Fruit fly (Drosophila melanogaster): ENCODE results near the gene AIF.

AIF gene

DNA sequence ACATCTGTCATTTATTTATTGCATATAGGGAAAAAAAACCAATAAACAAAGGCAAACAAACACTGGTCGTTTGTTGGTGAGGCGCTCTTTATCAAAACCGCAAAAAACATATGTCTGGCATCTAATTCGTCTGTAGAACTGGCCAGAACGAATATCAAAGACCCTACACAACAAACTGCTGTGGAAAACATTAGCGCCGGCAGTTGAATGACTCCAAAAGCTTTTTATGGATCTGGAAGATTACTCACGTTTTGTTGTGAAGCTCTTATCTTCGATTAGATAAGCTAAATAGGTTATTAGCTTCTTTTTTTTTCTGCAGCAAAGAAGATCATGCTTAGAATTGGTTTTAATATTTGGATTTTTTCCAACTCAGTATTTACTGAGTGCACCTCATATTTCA is 18.5 kb upstream of the AIF start (continued):
- TF ChIP-seq Opbp (GFP tag; IDR thresholded peaks at IDR 0.05; ENCODE audit: partially characterized antibody), result no peak
- no peak for TF ChIP-seq CG16815 (GFP tag; optimal IDR thresholded peaks at IDR 0.05)
- TF ChIP-seq Doc3 (GFP tag; IDR thresholded peaks at IDR 0.05; ENCODE audit: partially characterized antibody), result no peak
- no peak for TF ChIP-seq Hr3 (GFP tag; optimal IDR thresholded peaks at IDR 0.05)
- TF ChIP-seq Fer3 (tag; optimal IDR thresholded peaks at IDR 0.05), result no peak
- no peak for TF ChIP-seq MTF-1 (GFP tag; optimal IDR thresholded peaks at IDR 0.05; ENCODE audit: borderline replicate concordance)
- no peak for TF ChIP-seq pan (optimal IDR thresholded peaks at IDR 0.05)
- peak in 1 of 2 experiments; percentile 22 for TF ChIP-seq pan (GFP tag; optimal IDR thresholded peaks at IDR 0.05 in 1 of 2, IDR thresholded peaks at IDR 0.05 in 1 of 2)
- peak; percentile 33 for TF ChIP-seq Xbp1 (GFP tag; optimal IDR thresholded peaks at IDR 0.05)
- TF ChIP-seq amos (GFP tag; IDR thresholded peaks at IDR 0.05; ENCODE audit: partially characterized antibody), result no peak
- no peak for TF ChIP-seq lmd (GFP tag; IDR thresholded peaks at IDR 0.05)
- TF ChIP-seq Fer1 (GFP tag; optimal IDR thresholded peaks at IDR 0.05), result no peak
- no peak for TF ChIP-seq p53 (GFP tag; optimal IDR thresholded peaks at IDR 0.05)
- TF ChIP-seq Hmx (GFP tag; optimal IDR thresholded peaks at IDR 0.05), result no peak
- no peak for TF ChIP-seq CG17359 (tag; optimal IDR thresholded peaks at IDR 0.05)
- TF ChIP-seq Dip2 (GFP tag; IDR thresholded peaks at IDR 0.05), result no peak
- no peak for TF ChIP-seq CG7839 (tag; optimal IDR thresholded peaks at IDR 0.05)
- no peak for TF ChIP-seq CG18011 (GFP tag; optimal IDR thresholded peaks at IDR 0.05)
- TF ChIP-seq CG13424 (tag; optimal IDR thresholded peaks at IDR 0.05), result no peak
- no peak for TF ChIP-seq D (optimal IDR thresholded peaks at IDR 0.05)
- no peak for TF ChIP-seq D (GFP tag; optimal IDR thresholded peaks at IDR 0.05)
- TF ChIP-seq bbx (GFP tag; IDR thresholded peaks at IDR 0.05; ENCODE audit: partially characterized antibody), result no peak
- no peak for TF ChIP-seq Atf3 (GFP tag; optimal IDR thresholded peaks at IDR 0.05)
- TF ChIP-seq nom (GFP tag; optimal IDR thresholded peaks at IDR 0.05), result no peak
- no peak for TF ChIP-seq CG4854 (GFP tag; optimal IDR thresholded peaks at IDR 0.05)
- no peak for TF ChIP-seq CG16813 (GFP tag; IDR thresholded peaks at IDR 0.05; ENCODE audit: partially characterized antibody)
- no peak for TF ChIP-seq NFAT (GFP tag; IDR thresholded peaks at IDR 0.05)
- no peak for TF ChIP-seq vfl (GFP tag; optimal IDR thresholded peaks at IDR 0.05)
- TF ChIP-seq ci (GFP tag; IDR thresholded peaks at IDR 0.05), result 0 out of 3 replicates have a peak, but pooled peaks have one; percentile 30
- no peak for TF ChIP-seq CrebB (tag; optimal IDR thresholded peaks at IDR 0.05)
- no peak for TF ChIP-seq Dek (tag; optimal IDR thresholded peaks at IDR 0.05)
- no peak for TF ChIP-seq gro (GFP tag; optimal IDR thresholded peaks at IDR 0.05)
- TF ChIP-seq CG32767 (GFP tag; IDR thresholded peaks at IDR 0.05), result no peak
- TF ChIP-seq Awh (GFP tag; IDR thresholded peaks at IDR 0.05), result no peak
- TF ChIP-seq grn (GFP tag; optimal IDR thresholded peaks at IDR 0.05), result peak; percentile 15
- TF ChIP-seq zf30C (GFP tag; optimal IDR thresholded peaks at IDR 0.05), result no peak
- TF ChIP-seq lov (optimal IDR thresholded peaks at IDR 0.05), result no peak
- no peak for TF ChIP-seq lov (GFP tag; IDR thresholded peaks at IDR 0.05)
- no peak for TF ChIP-seq insv (GFP tag; optimal IDR thresholded peaks at IDR 0.05)
- TF ChIP-seq CG2129 (GFP tag; IDR thresholded peaks at IDR 0.05; ENCODE audit: partially characterized antibody), result no peak
- peak; percentile 26 for TF ChIP-seq ind (GFP tag; optimal IDR thresholded peaks at IDR 0.05)
- TF ChIP-seq tap (tag; optimal IDR thresholded peaks at IDR 0.05), result no peak
- peak; percentile 1 for TF ChIP-seq Hsf (GFP tag; optimal IDR thresholded peaks at IDR 0.05)
- no peak for TF ChIP-seq CG13123 (GFP tag; optimal IDR thresholded peaks at IDR 0.05)
- TF ChIP-seq D19A (tag; optimal IDR thresholded peaks at IDR 0.05), result no peak
- TF ChIP-seq CG11723 (GFP tag; optimal IDR thresholded peaks at IDR 0.05), result no peak
- TF ChIP-seq Taf1 (GFP tag; IDR thresholded peaks at IDR 0.05), result no peak
- TF ChIP-seq CG17829 (tag; optimal IDR thresholded peaks at IDR 0.05), result no peak
- no peak for TF ChIP-seq CG13894 (tag; optimal IDR thresholded peaks at IDR 0.05)
- TF ChIP-seq hkb (optimal IDR thresholded peaks at IDR 0.05), result no peak
- peak; percentile 32; the same call in 1 of the 2 replicates for TF ChIP-seq hkb (GFP tag; IDR thresholded peaks at IDR 0.05)
- no peak for TF ChIP-seq salm (tag; optimal IDR thresholded peaks at IDR 0.05)
